ENCODE assay signal across 1 fruit fly cellular context in the genomic region with DNA sequence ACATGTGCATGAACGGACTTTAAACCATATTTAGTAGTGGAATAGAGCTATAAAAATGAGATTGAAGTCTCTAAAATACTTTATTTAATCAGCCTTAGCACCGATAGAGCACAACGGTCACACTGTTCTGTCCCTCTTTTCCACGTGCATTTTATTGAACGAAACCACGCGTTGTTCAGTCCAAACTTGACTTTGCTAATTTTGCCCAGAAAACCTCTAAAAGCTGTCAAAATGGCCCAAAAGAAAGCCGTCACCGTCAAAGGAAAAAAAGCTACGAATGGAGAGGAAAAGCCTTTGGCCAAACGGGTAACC.
TF ChIP-seq lines count a peak whose summit lies in the region.

No protein-coding gene starts in this region.

TF ChIP-seq in whole organism, embryonic, 481 proteins besides CTCF, POLR2A, EP300 and RAD21 (continued from another document and continues in another):
- TF ChIP-seq gce (GFP tag; IDR thresholded peaks at IDR 0.05; lab: Robert Waterston, UW) (no peak), pzg (GFP tag; optimal IDR thresholded peaks at IDR 0.05; lab: Kevin White, UChicago) (peak; percentile 37), dm (GFP tag; optimal IDR thresholded peaks at IDR 0.05; lab: Kevin White, UChicago) (peak; percentile 94), seq (GFP tag; IDR thresholded peaks at IDR 0.05; lab: Robert Waterston, UW) (no peak), CG14441 (GFP tag; IDR thresholded peaks at IDR 0.05; lab: Robert Waterston, UW) (no peak), ac (GFP tag; optimal IDR thresholded peaks at IDR 0.05; lab: Kevin White, UChicago) (no peak), corto (GFP tag; optimal IDR thresholded peaks at IDR 0.05; lab: Kevin White, UChicago) (no peak), CG12769 (tag; optimal IDR thresholded peaks at IDR 0.05; lab: Kevin White, UChicago) (no peak), Drgx (GFP tag; IDR thresholded peaks at IDR 0.05; lab: Robert Waterston, UW) (no peak), da (GFP tag; optimal IDR thresholded peaks at IDR 0.05; lab: Kevin White, UChicago) (no peak), CG4617 (GFP tag; optimal IDR thresholded peaks at IDR 0.05; lab: Kevin White, UChicago; ENCODE audit: borderline replicate concordance) (peak; percentile 31), CG12744 (GFP tag; optimal IDR thresholded peaks at IDR 0.05; lab: Kevin White, UChicago) (no peak), YL-1 (GFP tag; optimal IDR thresholded peaks at IDR 0.05; lab: Kevin White, UChicago) (peak; percentile 75), MBD-R2 (GFP tag; IDR thresholded peaks at IDR 0.05; lab: Robert Waterston, UW) (no peak), H2.0 (GFP tag; IDR thresholded peaks at IDR 0.05; lab: Robert Waterston, UW) (no peak), zfh2 (GFP tag; optimal IDR thresholded peaks at IDR 0.05; lab: Kevin White, UChicago) (no peak), CG7839 (tag; optimal IDR thresholded peaks at IDR 0.05; lab: Kevin White, UChicago) (no peak), sna (GFP tag; IDR thresholded peaks at IDR 0.05; lab: Robert Waterston, UW; ENCODE audit: partially characterized antibody) (no peak), ssp (GFP tag; IDR thresholded peaks at IDR 0.05; lab: Robert Waterston, UW) (peak; percentile 94), D19B (GFP tag; optimal IDR thresholded peaks at IDR 0.05; lab: Kevin White, UChicago) (no peak), CG7271 (tag; optimal IDR thresholded peaks at IDR 0.05; lab: Kevin White, UChicago) (no peak), run (tag; optimal IDR thresholded peaks at IDR 0.05; lab: Kevin White, UChicago) (no peak), aop (GFP tag; IDR thresholded peaks at IDR 0.05; lab: Robert Waterston, UW) (no peak), fu2 (GFP tag; optimal IDR thresholded peaks at IDR 0.05; lab: Kevin White, UChicago) (no peak), CG2889 (GFP tag; IDR thresholded peaks at IDR 0.05; lab: Robert Waterston, UW) (no peak), Tbp (GFP tag; optimal IDR thresholded peaks at IDR 0.05; lab: Kevin White, UChicago) (no peak), usp (GFP tag; optimal IDR thresholded peaks at IDR 0.05; lab: Kevin White, UChicago) (no peak), Med (GFP tag; lab: Kevin White, UChicago) (peak; percentile 89), CG2129 (GFP tag; IDR thresholded peaks at IDR 0.05; lab: Robert Waterston, UW; ENCODE audit: partially characterized antibody) (0 out of 2 replicates have a peak, but pooled peaks have one; percentile 12), CG17612 (GFP tag; IDR thresholded peaks at IDR 0.05; lab: Robert Waterston, UW) (no peak), toy (GFP tag; IDR thresholded peaks at IDR 0.05; lab: Robert Waterston, UW) (no peak), Kr (GFP tag; optimal IDR thresholded peaks at IDR 0.05; lab: Kevin White, UChicago) (no peak), Ravus (GFP tag; IDR thresholded peaks at IDR 0.05; lab: Robert Waterston, UW) (no peak), CG4282 (GFP tag; optimal IDR thresholded peaks at IDR 0.05; lab: Kevin White, UChicago) (no peak), Atf-2 (GFP tag; optimal IDR thresholded peaks at IDR 0.05; lab: Kevin White, UChicago) (no peak), CrebB (tag; optimal IDR thresholded peaks at IDR 0.05; lab: Kevin White, UChicago) (no peak), B-H1 (GFP tag; IDR thresholded peaks at IDR 0.05; lab: Robert Waterston, UW) (no peak), BEAF-32 (GFP tag; optimal IDR thresholded peaks at IDR 0.05; lab: Kevin White, UChicago) (peak; percentile 8), CG8281 (tag; optimal IDR thresholded peaks at IDR 0.05; lab: Kevin White, UChicago) (no peak), CG2875 (GFP tag; optimal IDR thresholded peaks at IDR 0.05; lab: Kevin White, UChicago) (no peak), CG18599 (GFP tag; optimal IDR thresholded peaks at IDR 0.05; lab: Kevin White, UChicago) (no peak), CG14710 (tag; optimal IDR thresholded peaks at IDR 0.05; lab: Kevin White, UChicago) (no peak), CG9727 (GFP tag; optimal IDR thresholded peaks at IDR 0.05; lab: Kevin White, UChicago) (no peak), CG11696 (GFP tag; IDR thresholded peaks at IDR 0.05; lab: Robert Waterston, UW) (no peak), CG8290 (GFP tag; optimal IDR thresholded peaks at IDR 0.05; lab: Kevin White, UChicago) (no peak), CG8290 (tag; optimal IDR thresholded peaks at IDR 0.05; lab: Kevin White, UChicago) (peak in 1 of 2 experiments; percentile 12), gfzf (GFP tag; optimal IDR thresholded peaks at IDR 0.05; lab: Kevin White, UChicago) (peak; percentile 57), onecut (GFP tag; IDR thresholded peaks at IDR 0.05; lab: Robert Waterston, UW) (peak; percentile 45), CG4854 (GFP tag; optimal IDR thresholded peaks at IDR 0.05; lab: Kevin White, UChicago) (no peak), ara (GFP tag; IDR thresholded peaks at IDR 0.05; lab: Robert Waterston, UW) (no peak), Bgb (GFP tag; IDR thresholded peaks at IDR 0.05; lab: Robert Waterston, UW; ENCODE audit: partially characterized antibody) (peak; percentile 42; the same call in 1 of the 2 replicates), Spps (tag; optimal IDR thresholded peaks at IDR 0.05; lab: Kevin White, UChicago) (no peak), CG31365 (tag; optimal IDR thresholded peaks at IDR 0.05; lab: Kevin White, UChicago) (no peak), ATbp (GFP tag; optimal IDR thresholded peaks at IDR 0.05; lab: Kevin White, UChicago) (no peak), CG9437 (GFP tag; optimal IDR thresholded peaks at IDR 0.05; lab: Kevin White, UChicago) (no peak), exex (tag; optimal IDR thresholded peaks at IDR 0.05; lab: Kevin White, UChicago) (no peak), gcm2 (GFP tag; optimal IDR thresholded peaks at IDR 0.05; lab: Kevin White, UChicago) (no peak), pan (optimal IDR thresholded peaks at IDR 0.05; lab: Kevin White, UChicago) (no peak), pan (GFP tag; optimal IDR thresholded peaks at IDR 0.05 in 1 of 2, IDR thresholded peaks at IDR 0.05 in 1 of 2) (no peak), otp (GFP tag; IDR thresholded peaks at IDR 0.05; lab: Robert Waterston, UW) (no peak), vfl (GFP tag; optimal IDR thresholded peaks at IDR 0.05; lab: Kevin White, UChicago) (no peak), ftz-f1 (GFP tag; optimal IDR thresholded peaks at IDR 0.05; lab: Kevin White, UChicago) (no peak), CG6813 (GFP tag; optimal IDR thresholded peaks at IDR 0.05; lab: Kevin White, UChicago) (no peak), stc (GFP tag; IDR thresholded peaks at IDR 0.05; lab: Robert Waterston, UW) (no peak), lab (GFP tag; optimal IDR thresholded peaks at IDR 0.05; lab: Kevin White, UChicago) (no peak), inv (GFP tag; IDR thresholded peaks at IDR 0.05; lab: Robert Waterston, UW; ENCODE audit: partially characterized antibody) (no peak), CG15601 (tag; optimal IDR thresholded peaks at IDR 0.05; lab: Kevin White, UChicago) (no peak), Fer1 (GFP tag; optimal IDR thresholded peaks at IDR 0.05; lab: Kevin White, UChicago) (peak; percentile 10), Dip2 (GFP tag; IDR thresholded peaks at IDR 0.05; lab: Robert Waterston, UW) (no peak), fd3F (GFP tag; optimal IDR thresholded peaks at IDR 0.05; lab: Kevin White, UChicago) (no peak), HLH3B (GFP tag; IDR thresholded peaks at IDR 0.05; lab: Robert Waterston, UW) (0 out of 2 replicates have a peak, but pooled peaks have one; percentile 19), Hsf (GFP tag; optimal IDR thresholded peaks at IDR 0.05; lab: Kevin White, UChicago) (no peak), gem (tag; optimal IDR thresholded peaks at IDR 0.05; lab: Kevin White, UChicago) (no peak), CG13624 (GFP tag; optimal IDR thresholded peaks at IDR 0.05; lab: Kevin White, UChicago) (no peak), CG4424 (GFP tag; optimal IDR thresholded peaks at IDR 0.05; lab: Kevin White, UChicago) (no peak), CG7556 (GFP tag; optimal IDR thresholded peaks at IDR 0.05; lab: Kevin White, UChicago) (no peak), lmd (GFP tag; IDR thresholded peaks at IDR 0.05; lab: Robert Waterston, UW) (no peak), CG7963 (GFP tag; IDR thresholded peaks at IDR 0.05; lab: Robert Waterston, UW; ENCODE audit: partially characterized antibody) (no peak), CG30020 (tag; optimal IDR thresholded peaks at IDR 0.05; lab: Kevin White, UChicago) (peak; percentile 35), salm (tag; optimal IDR thresholded peaks at IDR 0.05; lab: Kevin White, UChicago) (no peak), CG14860 (GFP tag; IDR thresholded peaks at IDR 0.05; lab: Robert Waterston, UW; ENCODE audit: partially characterized antibody) (no peak), Adf1 (GFP tag; IDR thresholded peaks at IDR 0.05; lab: Robert Waterston, UW) (no peak), CG10147 (GFP tag; optimal IDR thresholded peaks at IDR 0.05; lab: Kevin White, UChicago) (no peak), Ssrp (tag; optimal IDR thresholded peaks at IDR 0.05; lab: Kevin White, UChicago) (no peak), CG10565 (GFP tag; optimal IDR thresholded peaks at IDR 0.05; lab: Kevin White, UChicago) (no peak), CG10979 (tag; optimal IDR thresholded peaks at IDR 0.05; lab: Kevin White, UChicago) (no peak), gsb (GFP tag; IDR thresholded peaks at IDR 0.05; lab: Robert Waterston, UW) (no peak), CG15696 (tag; optimal IDR thresholded peaks at IDR 0.05; lab: Kevin White, UChicago) (no peak), Hey (tag; optimal IDR thresholded peaks at IDR 0.05; lab: Kevin White, UChicago) (no peak), Stat92E (GFP tag; optimal IDR thresholded peaks at IDR 0.05; lab: Kevin White, UChicago) (peak in 1 of 3 experiments; percentile 11), BtbVII (GFP tag; optimal IDR thresholded peaks at IDR 0.05; lab: Kevin White, UChicago) (peak; percentile 21), CG16779 (GFP tag; IDR thresholded peaks at IDR 0.05; lab: Robert Waterston, UW) (no peak), mam (GFP tag; optimal IDR thresholded peaks at IDR 0.05; lab: Kevin White, UChicago) (no peak), CG16815 (GFP tag; optimal IDR thresholded peaks at IDR 0.05; lab: Kevin White, UChicago) (no peak), CG31224 (GFP tag; IDR thresholded peaks at IDR 0.05; lab: Robert Waterston, UW) (no peak), Gug (GFP tag; IDR thresholded peaks at IDR 0.05; lab: Robert Waterston, UW) (no peak), Elba2 (GFP tag; optimal IDR thresholded peaks at IDR 0.05; lab: Kevin White, UChicago) (no peak), CG14014 (GFP tag; IDR thresholded peaks at IDR 0.05; lab: Robert Waterston, UW) (0 out of 2 replicates have a peak, but pooled peaks have one; percentile 12), CG9797 (GFP tag; optimal IDR thresholded peaks at IDR 0.05; lab: Kevin White, UChicago) (peak; percentile 46), CG2712 (tag; optimal IDR thresholded peaks at IDR 0.05; lab: Kevin White, UChicago) (no peak), pros (GFP tag; optimal IDR thresholded peaks at IDR 0.05; lab: Kevin White, UChicago) (no peak), row (GFP tag; IDR thresholded peaks at IDR 0.05; lab: Robert Waterston, UW) (peak; percentile 58; the same call in 2 of the 3 replicates), vvl (GFP tag; IDR thresholded peaks at IDR 0.05; lab: Robert Waterston, UW) (peak; percentile 61), jing (GFP tag; optimal IDR thresholded peaks at IDR 0.05; lab: Kevin White, UChicago) (no peak), chm (GFP tag; IDR thresholded peaks at IDR 0.05; lab: Robert Waterston, UW) (no peak), CG8765 (GFP tag; IDR thresholded peaks at IDR 0.05; lab: Robert Waterston, UW) (no peak), zf30C (GFP tag; optimal IDR thresholded peaks at IDR 0.05; lab: Kevin White, UChicago) (no peak), ranshi (GFP tag; IDR thresholded peaks at IDR 0.05; lab: Robert Waterston, UW) (no peak), CG18764 (GFP tag; optimal IDR thresholded peaks at IDR 0.05; lab: Kevin White, UChicago) (no peak), chinmo (GFP tag; IDR thresholded peaks at IDR 0.05; lab: Robert Waterston, UW; ENCODE audit: partially characterized antibody) (no peak), CG3995 (GFP tag; optimal IDR thresholded peaks at IDR 0.05; lab: Kevin White, UChicago) (no peak), CG10267 (tag; optimal IDR thresholded peaks at IDR 0.05; lab: Kevin White, UChicago) (no peak), fru (optimal IDR thresholded peaks at IDR 0.05; lab: Kevin White, UChicago) (no peak), ttk (GFP tag; IDR thresholded peaks at IDR 0.05; lab: Robert Waterston, UW) (no peak), Doc2 (GFP tag; IDR thresholded peaks at IDR 0.05; lab: Robert Waterston, UW) (no peak), CG11695 (GFP tag; IDR thresholded peaks at IDR 0.05; lab: Robert Waterston, UW) (0 out of 3 replicates have a peak, but pooled peaks have one; percentile 18), CG6683 (GFP tag; optimal IDR thresholded peaks at IDR 0.05; lab: Kevin White, UChicago) (no peak), phol (tag; optimal IDR thresholded peaks at IDR 0.05; lab: Kevin White, UChicago) (no peak), bowl (GFP tag; IDR thresholded peaks at IDR 0.05; lab: Robert Waterston, UW) (no peak), CG7745 (tag; optimal IDR thresholded peaks at IDR 0.05; lab: Kevin White, UChicago) (peak; percentile 16), H15 (GFP tag; IDR thresholded peaks at IDR 0.05; lab: Robert Waterston, UW) (no peak), Max (GFP tag; optimal IDR thresholded peaks at IDR 0.05; lab: Kevin White, UChicago) (peak; percentile 72), maf-S (GFP tag; optimal IDR thresholded peaks at IDR 0.05; lab: Kevin White, UChicago) (no peak), crp (GFP tag; optimal IDR thresholded peaks at IDR 0.05; lab: Kevin White, UChicago) (no peak), yki (optimal IDR thresholded peaks at IDR 0.05; lab: Kevin White, UChicago) (no peak), h (optimal IDR thresholded peaks at IDR 0.05; lab: Kevin White, UChicago) (no peak), Camta (GFP tag; optimal IDR thresholded peaks at IDR 0.05; lab: Kevin White, UChicago) (no peak), CG14050 (GFP tag; IDR thresholded peaks at IDR 0.05; lab: Robert Waterston, UW) (no peak), CkIIα-i1 (GFP tag; IDR thresholded peaks at IDR 0.05; lab: Robert Waterston, UW) (no peak), CG32767 (GFP tag; IDR thresholded peaks at IDR 0.05; lab: Robert Waterston, UW) (no peak), trh (GFP tag; optimal IDR thresholded peaks at IDR 0.05; lab: Kevin White, UChicago) (no peak), CG13287 (GFP tag; IDR thresholded peaks at IDR 0.05; lab: Robert Waterston, UW; ENCODE audit: partially characterized antibody) (no peak), CG17328 (GFP tag; IDR thresholded peaks at IDR 0.05; lab: Robert Waterston, UW) (no peak), chif (GFP tag; optimal IDR thresholded peaks at IDR 0.05; lab: Kevin White, UChicago) (no peak), CG30431 (GFP tag; optimal IDR thresholded peaks at IDR 0.05; lab: Kevin White, UChicago) (no peak)
